Worm (Caenorhabditis elegans) whole organism, young adult: Measurements from ENCODE around the gene T28F3.8.

Experiments
- attf-5 ChIP-seq: fragments of 200-800 bp; sonication (Bioruptor generic); optimal IDR thresholded peaks from 2 replicates; lab custom pipeline; 2018; ENCODE audit warnings: mild to moderate bottlenecking, missing genetic modification characterization, missing compliant biosample characterization
- ceh-79 ChIP-seq: sonication (generic microtip); optimal IDR thresholded peaks from 2 replicates; lab custom pipeline; 2017; ENCODE audit warnings: mild to moderate bottlenecking, missing genetic modification characterization, missing compliant biosample characterization
- dpl-1 ChIP-seq: fragments of 150-350 bp; optimal IDR thresholded peaks from 2 replicates; lab custom pipeline; 2014; ENCODE audit warnings: missing biosample characterization, missing genetic modification reagents, missing genetic modification characterization
- egrh-3 ChIP-seq: fragments of 200-800 bp; sonication (Bioruptor generic); IDR thresholded peaks from 2 replicates; pipeline ENCODE4 v1.3.6; 2022; ENCODE audit warnings: missing genetic modification reagents, missing genetic modification characterization, missing compliant biosample characterization
- let-607 ChIP-seq, 2 experiments: fragments of 200-800 bp in 1 of 2; sonication (Bioruptor generic) in 1 of 2; sonication (generic microtip) in 1 of 2; optimal IDR thresholded peaks; 2 replicates each; lab custom pipeline; 2016 to 2018; ENCODE audit warnings: mild to moderate bottlenecking in 2 of 2, missing compliant biosample characterization in 2 of 2, missing genetic modification characterization in 2 of 2, moderate library complexity in 2 of 2, missing genotype in 1 of 2
- nfyb-1 ChIP-seq: fragments of 200-800 bp; sonication (Bioruptor generic); IDR thresholded peaks from 2 replicates; pipeline ENCODE4 v1.3.6; 2022; ENCODE audit warnings: missing genetic modification reagents, missing genetic modification characterization, missing compliant biosample characterization
- pha-4 ChIP-seq: fragments of 150-350 bp; sonication (generic microtip); optimal IDR thresholded peaks from 2 replicates; lab custom pipeline; 2014; ENCODE audit warnings: missing biosample characterization, missing genetic modification reagents, missing genetic modification characterization
- rcor-1 ChIP-seq: fragments of 200-800 bp; sonication (Bioruptor generic); IDR thresholded peaks from 2 replicates; pipeline ENCODE4 v1.3.6; 2022; ENCODE audit warnings: missing genetic modification reagents, missing genetic modification characterization, missing compliant biosample characterization
- snpc-4 ChIP-seq, 5 experiments: fragments of 150-350 bp in 1 of 5; sonication (generic microtip) in 4 of 5; optimal IDR thresholded peaks; 2 replicates each; lab custom pipeline; 2014 to 2018; ENCODE audit warnings: missing genetic modification characterization in 5 of 5, missing biosample characterization in 3 of 5, antibody characterized with exemption in 2 of 5, mild to moderate bottlenecking in 2 of 5, missing compliant biosample characterization in 2 of 5, missing genotype in 2 of 5, moderate library complexity in 2 of 5, missing genetic modification reagents in 1 of 5
- ztf-25 ChIP-seq: fragments of 200-800 bp; sonication (Bioruptor generic); IDR thresholded peaks from 2 replicates; pipeline ENCODE4 v1.3.6; 2022; ENCODE audit warnings: missing genetic modification reagents, missing genetic modification characterization, missing compliant biosample characterization
- ztf-28 ChIP-seq: fragments of 200-800 bp; sonication (Bioruptor generic); IDR thresholded peaks from 2 replicates; pipeline ENCODE4 v1.3.6; 2022; ENCODE audit warnings: missing genetic modification reagents, missing genetic modification characterization, missing compliant biosample characterization
- ztf-6 ChIP-seq: fragments of 200-800 bp; sonication (Bioruptor generic); IDR thresholded peaks from 2 replicates; pipeline ENCODE4 v1.3.6; 2022; ENCODE audit warnings: missing genetic modification reagents, missing genetic modification characterization, missing compliant biosample characterization

DNA sequence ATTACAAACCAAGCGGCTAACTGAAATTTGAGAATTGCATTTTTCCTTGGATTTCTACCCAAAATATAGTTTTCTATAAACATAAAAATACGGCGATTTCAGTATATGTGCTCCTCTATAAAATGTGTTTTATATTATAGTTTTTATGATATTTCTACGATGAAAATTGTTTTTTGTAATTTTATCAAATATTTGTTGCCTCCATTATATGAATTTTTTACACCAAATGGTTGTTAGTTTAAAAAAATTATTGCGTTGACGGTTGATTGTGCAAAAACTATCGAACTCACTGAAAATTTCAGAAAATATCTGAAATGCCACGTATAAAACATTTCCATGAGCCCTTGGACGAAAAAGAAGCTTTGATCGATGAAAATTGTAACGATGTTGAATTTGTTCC is 1.1 kb upstream of the T28F3.8 start, which contains the start of gene T28F3.9:
- TF ChIP-seq pha-4 (no peak), ceh-79 (tag; lab: Kevin White, UChicago) (no peak), nfyb-1 (GFP tag; lab: Robert Waterston, UW) (no peak), egrh-3 (GFP tag; lab: Robert Waterston, UW) (no peak), attf-5 (no peak), snpc-4 (GFP tag; optimal IDR thresholded peaks at IDR 0.05; lab: Kevin White, UChicago) (no peak), snpc-4 (tag; optimal IDR thresholded peaks at IDR 0.05; lab: Kevin White, UChicago) (no peak), ztf-6 (GFP tag; lab: Robert Waterston, UW) (no peak), let-607 (tag; optimal IDR thresholded peaks at IDR 0.05; lab: Kevin White, UChicago) (no peak), dpl-1 (GFP tag; lab: Kevin White, UChicago) (no peak), ztf-28 (no peak), rcor-1 (GFP tag; lab: Robert Waterston, UW) (no peak), ztf-25 (GFP tag; lab: Robert Waterston, UW) (no peak)
